Worm (Caenorhabditis elegans) whole organism, L4 larva: Measurements from ENCODE around the gene gln-2.

Experiments
- D1046.2 ChIP-seq: fragments of 200-800 bp; sonication (Bioruptor generic); IDR thresholded peaks from 2 replicates; pipeline ENCODE4 v1.3.6; 2022; ENCODE audit warnings: missing genetic modification characterization, missing compliant biosample characterization
- F10B5.3 ChIP-seq: sonication (generic microtip); optimal IDR thresholded peaks from 2 replicates; lab custom pipeline; 2016; ENCODE audit warnings: mild to moderate bottlenecking, missing genetic modification characterization, missing compliant biosample characterization
- F26F4.8 ChIP-seq: fragments of 200-800 bp; sonication (Bioruptor generic); conservative IDR thresholded peaks from 2 replicates; pipeline ENCODE4 v1.3.6; 2022; ENCODE audit warnings: missing genetic modification characterization, missing compliant biosample characterization
- F37D6.2 ChIP-seq: sonication (generic microtip); optimal IDR thresholded peaks from 2 replicates; lab custom pipeline; 2016; ENCODE audit warnings: mild to moderate bottlenecking, missing genetic modification characterization, missing compliant biosample characterization
- F44E2.7 ChIP-seq: fragments of 200-800 bp; sonication (Bioruptor generic); IDR thresholded peaks from 2 replicates; pipeline ENCODE4 v2.1.2; 2022; ENCODE audit warnings: missing genetic modification characterization, missing compliant biosample characterization
- F49E8.2 ChIP-seq: sonication (generic microtip); optimal IDR thresholded peaks from 2 replicates; lab custom pipeline; 2016; ENCODE audit warnings: missing compliant biosample characterization, mild to moderate bottlenecking, missing genetic modification characterization, borderline replicate concordance
- T20F7.1 ChIP-seq: fragments of 200-800 bp; sonication (Bioruptor generic); optimal IDR thresholded peaks from 2 replicates; lab custom pipeline; 2018; ENCODE audit warnings: mild to moderate bottlenecking, missing genetic modification characterization, missing compliant biosample characterization
- T26A8.4 ChIP-seq: fragments of 200-800 bp; sonication (Bioruptor generic); IDR thresholded peaks from 2 replicates; pipeline ENCODE4 v1.3.6; 2022; ENCODE audit warnings: missing genetic modification characterization, missing compliant biosample characterization
- aha-1 ChIP-seq: fragments of 150-350 bp; peaks from one replicate; lab custom pipeline; 2014; ENCODE audit warnings: missing biosample characterization, missing genetic modification characterization
- ceh-62 ChIP-seq: sonication (generic microtip); optimal IDR thresholded peaks from 2 replicates; lab custom pipeline; 2017; ENCODE audit warnings: missing biosample characterization, missing genetic modification characterization
- ceh-82 ChIP-seq: sonication (generic microtip); optimal IDR thresholded peaks from 2 replicates; lab custom pipeline; 2017; ENCODE audit warnings: missing biosample characterization, missing genetic modification characterization
- daf-12 ChIP-seq: fragments of 150-350 bp; optimal IDR thresholded peaks from 2 replicates; lab custom pipeline; 2014; ENCODE audit warnings: missing biosample characterization, missing genetic modification reagents, missing genetic modification characterization
- daf-16 ChIP-seq, 3 experiments: sonication (generic microtip); optimal IDR thresholded peaks; 2 replicates each; lab custom pipeline; 2016 to 2017; ENCODE audit warnings: missing genetic modification characterization in 3 of 3, missing genetic modification reagents in 3 of 3, mild to moderate bottlenecking in 2 of 3, missing compliant biosample characterization in 2 of 3, missing biosample characterization in 1 of 3, moderate library complexity in 1 of 3
- daf-8 ChIP-seq: fragments of 200-800 bp; sonication (Bioruptor generic); IDR thresholded peaks from 2 replicates; pipeline ENCODE4 v1.3.6; 2022; ENCODE audit warnings: missing genetic modification characterization, missing compliant biosample characterization
- dmd-6 ChIP-seq: fragments of 200-800 bp; sonication (Bioruptor generic); IDR thresholded peaks from 2 replicates; pipeline ENCODE4 v1.3.6; 2022; ENCODE audit warnings: missing genetic modification reagents, missing genetic modification characterization, missing compliant biosample characterization
- dmd-8 ChIP-seq: fragments of 200-800 bp; sonication (Bioruptor generic); IDR thresholded peaks from 2 replicates; pipeline ENCODE4 v1.3.6; 2022; ENCODE audit warnings: missing genetic modification characterization, missing compliant biosample characterization
- dmd-9 ChIP-seq: fragments of 200-800 bp; sonication (Bioruptor generic); IDR thresholded peaks from 2 replicates; pipeline ENCODE4 v1.3.6; 2022; ENCODE audit warnings: missing genetic modification reagents, missing genetic modification characterization, missing compliant biosample characterization
- duxl-1 ChIP-seq: sonication (generic microtip); optimal IDR thresholded peaks from 2 replicates; lab custom pipeline; 2016; ENCODE audit warnings: mild to moderate bottlenecking, missing genetic modification characterization, moderate library complexity, missing compliant biosample characterization; ENCODE audit not compliant: poor library complexity
- dve-1 ChIP-seq: sonication (generic microtip); optimal IDR thresholded peaks from 2 replicates; lab custom pipeline; 2017; ENCODE audit warnings: antibody characterized with exemption, mild to moderate bottlenecking, missing genetic modification characterization, missing compliant biosample characterization; ENCODE audit not compliant: insufficient read depth
- egl-43 ChIP-seq: fragments of 200-800 bp; sonication (Bioruptor generic); IDR thresholded peaks from 2 replicates; pipeline ENCODE4 v1.3.6; 2022; ENCODE audit warnings: missing genetic modification reagents, missing genetic modification characterization, missing compliant biosample characterization
- fos-1 ChIP-seq: fragments of 150-350 bp; optimal IDR thresholded peaks from 2 replicates; lab custom pipeline; 2014; ENCODE audit warnings: missing biosample characterization, missing genetic modification characterization
- hif-1 ChIP-seq, 2 experiments: sonication (generic microtip); optimal IDR thresholded peaks; 2 replicates each; lab custom pipeline; 2016 to 2017; ENCODE audit warnings: missing compliant biosample characterization in 2 of 2, missing genetic modification characterization in 2 of 2, missing genetic modification reagents in 2 of 2, missing genotype in 2 of 2, mild to moderate bottlenecking in 1 of 2
- hlh-11 ChIP-seq: fragments of 200-800 bp; sonication (Bioruptor generic); optimal IDR thresholded peaks from 2 replicates; lab custom pipeline; 2018; ENCODE audit warnings: mild to moderate bottlenecking, missing genetic modification characterization, missing compliant biosample characterization
- hlh-30 ChIP-seq: sonication (generic microtip); optimal IDR thresholded peaks from 2 replicates; lab custom pipeline; 2017; ENCODE audit warnings: antibody characterized with exemption, mild to moderate bottlenecking, missing genetic modification characterization, missing compliant biosample characterization; ENCODE audit not compliant: insufficient read depth
- lin-29 ChIP-seq: fragments of 200-800 bp; sonication (Bioruptor generic); IDR thresholded peaks from 2 replicates; pipeline ENCODE4 v1.3.6; 2022; ENCODE audit warnings: missing genetic modification reagents, missing genetic modification characterization, missing compliant biosample characterization
- lsy-2 ChIP-seq, 2 experiments: fragments of 150-350 bp in 1 of 2; sonication (generic microtip) in 1 of 2; optimal IDR thresholded peaks; 2 replicates each; lab custom pipeline; 2014 to 2017; ENCODE audit warnings: missing biosample characterization in 2 of 2, missing genetic modification characterization in 2 of 2
- madf-9 ChIP-seq: fragments of 200-800 bp; sonication (Bioruptor generic); conservative IDR thresholded peaks from 2 replicates; pipeline ENCODE4 v1.3.6; 2022; ENCODE audit warnings: missing genetic modification reagents, missing genetic modification characterization, missing compliant biosample characterization
- mep-1 ChIP-seq: fragments of 150-350 bp; sonication (generic microtip); optimal IDR thresholded peaks from 3 replicates; lab custom pipeline; 2014; ENCODE audit warnings: missing biosample characterization, missing genetic modification characterization
- mxl-2 ChIP-seq: fragments of 200-800 bp; sonication (Bioruptor generic); conservative IDR thresholded peaks from 2 replicates; pipeline ENCODE4 v1.3.6; 2022; ENCODE audit warnings: missing genetic modification reagents, missing genetic modification characterization, missing compliant biosample characterization
- mxl-3 ChIP-seq: fragments of 200-800 bp; sonication (Bioruptor generic); optimal IDR thresholded peaks from 2 replicates; lab custom pipeline; 2018; ENCODE audit warnings: mild to moderate bottlenecking, missing genetic modification characterization, missing compliant biosample characterization
- nhr-10 ChIP-seq: fragments of 150-350 bp; optimal IDR thresholded peaks from 2 replicates; lab custom pipeline; 2014; ENCODE audit warnings: missing biosample characterization, missing genetic modification characterization
- nhr-237 ChIP-seq: sonication (generic microtip); optimal IDR thresholded peaks from 2 replicates; lab custom pipeline; 2017; ENCODE audit warnings: missing biosample characterization, missing genetic modification characterization
- nhr-25 ChIP-seq: sonication (generic microtip); optimal IDR thresholded peaks from 2 replicates; lab custom pipeline; 2017; ENCODE audit warnings: missing genetic modification characterization, mild to moderate bottlenecking, missing compliant biosample characterization, antibody characterized with exemption, moderate library complexity, borderline replicate concordance; ENCODE audit not compliant: insufficient read depth
- nhr-28 ChIP-seq: fragments of 150-350 bp; optimal IDR thresholded peaks from 2 replicates; lab custom pipeline; 2014; ENCODE audit warnings: missing biosample characterization, missing genetic modification characterization
- nhr-6 ChIP-seq: fragments of 150-350 bp; optimal IDR thresholded peaks from 2 replicates; lab custom pipeline; 2014; ENCODE audit warnings: missing biosample characterization, missing genetic modification characterization
- nhr-77 ChIP-seq: fragments of 150-350 bp; optimal IDR thresholded peaks from 2 replicates; lab custom pipeline; 2014; ENCODE audit warnings: missing biosample characterization, missing genetic modification characterization
- pha-4 ChIP-seq, 2 experiments: fragments of 150-350 bp in 1 of 2; fragments of 200-800 bp in 1 of 2; sonication (Bioruptor generic) in 1 of 2; IDR thresholded peaks in 1 of 2; optimal IDR thresholded peaks in 1 of 2; 2 replicates each; pipeline versions ENCODE4 v1.3.6 to Lab custom; 2014 to 2022; ENCODE audit warnings: missing genetic modification characterization in 2 of 2, missing genetic modification reagents in 2 of 2, missing biosample characterization in 1 of 2, missing compliant biosample characterization in 1 of 2
- php-3 ChIP-seq: fragments of 200-800 bp; sonication (Bioruptor generic); IDR thresholded peaks from 2 replicates; pipeline ENCODE4 v1.3.6; 2022; ENCODE audit warnings: missing genetic modification reagents, missing genetic modification characterization, missing compliant biosample characterization
- pqm-1 ChIP-seq: sonication (generic microtip); optimal IDR thresholded peaks from 2 replicates; lab custom pipeline; 2017; ENCODE audit warnings: missing biosample characterization, missing genetic modification characterization
- sdz-12 ChIP-seq: fragments of 200-800 bp; sonication (Bioruptor generic); optimal IDR thresholded peaks from 2 replicates; lab custom pipeline; 2018; ENCODE audit warnings: mild to moderate bottlenecking, missing genetic modification characterization, missing compliant biosample characterization
- skn-1 ChIP-seq: fragments of 150-350 bp; optimal IDR thresholded peaks from 2 replicates; lab custom pipeline; 2014; ENCODE audit warnings: missing biosample characterization, missing genetic modification characterization
- snpc-1.2 ChIP-seq: fragments of 200-800 bp; sonication (Bioruptor generic); IDR thresholded peaks from 2 replicates; pipeline ENCODE4 v1.3.6; 2022; ENCODE audit warnings: missing genetic modification reagents, missing genetic modification characterization, missing compliant biosample characterization
- spr-1 ChIP-seq: sonication (generic microtip); optimal IDR thresholded peaks from 2 replicates; lab custom pipeline; 2016; ENCODE audit warnings: mild to moderate bottlenecking, missing genetic modification characterization, missing compliant biosample characterization
- unc-130 ChIP-seq: sonication (generic microtip); optimal IDR thresholded peaks from 2 replicates; lab custom pipeline; 2016; ENCODE audit warnings: missing genetic modification reagents, missing genetic modification characterization, missing compliant biosample characterization
- ztf-11 ChIP-seq: fragments of 150-350 bp; optimal IDR thresholded peaks from 2 replicates; lab custom pipeline; 2014; ENCODE audit warnings: missing biosample characterization, missing genetic modification characterization

Gene gln-2

ce11 chrIII:9922310-9922709 lies 22.3 kb downstream of the gln-2 start (continued):
- no peak for TF ChIP-seq nhr-10
- TF ChIP-seq pqm-1 (tag; lab: Kevin White, UChicago): peak; percentile 9
- peak; percentile 56 for TF ChIP-seq nhr-28 (tag; lab: Kevin White, UChicago)
- TF ChIP-seq nhr-6: no peak
- peak; percentile 38 for TF ChIP-seq dve-1 (tag; lab: Kevin White, UChicago)
- TF ChIP-seq mxl-2 (GFP tag; lab: Robert Waterston, UW): no peak
- TF ChIP-seq dmd-8: no peak
- no peak for TF ChIP-seq ceh-62 (tag; lab: Kevin White, UChicago)
- TF ChIP-seq D1046.2 (GFP tag; lab: Robert Waterston, UW): no peak
- no peak for TF ChIP-seq T26A8.4 (GFP tag; lab: Robert Waterston, UW)
- no peak for TF ChIP-seq egl-43 (GFP tag; lab: Robert Waterston, UW)
- TF ChIP-seq F26F4.8 (GFP tag; lab: Robert Waterston, UW): no peak
- no peak for TF ChIP-seq dmd-9 (GFP tag; lab: Robert Waterston, UW)
- TF ChIP-seq lsy-2 (tag; optimal IDR thresholded peaks at IDR 0.05; lab: Kevin White, UChicago): no peak
- no peak for TF ChIP-seq daf-16 (GFP tag; optimal IDR thresholded peaks at IDR 0.05; lab: Kevin White, UChicago)
- peak; percentile 86 for TF ChIP-seq daf-16 (tag; optimal IDR thresholded peaks at IDR 0.05; lab: Kevin White, UChicago)
- peak; percentile 11 for TF ChIP-seq hlh-11 (tag; lab: Kevin White, UChicago)
- TF ChIP-seq spr-1 (tag; lab: Kevin White, UChicago): no peak

ce11 chrIII:9920764-9921163 lies 23.9 kb downstream of the gln-2 start, which contains the start of gene F40F12.3:
Gene F40F12.3 (minus strand): TSS chrIII:9920864.
- TF ChIP-seq D1046.2 (GFP tag; lab: Robert Waterston, UW): no peak
- TF ChIP-seq php-3: no peak
- TF ChIP-seq daf-12: no peak
- no peak for TF ChIP-seq skn-1 (tag; lab: Kevin White, UChicago)
- no peak for TF ChIP-seq F49E8.2
- no peak for TF ChIP-seq hlh-11 (tag; lab: Kevin White, UChicago)
- TF ChIP-seq unc-130 (GFP tag; lab: Kevin White, UChicago): no peak
- TF ChIP-seq nhr-10: no peak
- no peak for TF ChIP-seq mxl-2 (GFP tag; lab: Robert Waterston, UW)
- no peak for TF ChIP-seq sdz-12 (GFP tag; lab: Kevin White, UChicago)
- TF ChIP-seq pha-4 (GFP tag; IDR thresholded peaks at IDR 0.05; lab: Robert Waterston, UW): no peak
- TF ChIP-seq pha-4 (tag; optimal IDR thresholded peaks at IDR 0.05; lab: Kevin White, UChicago): no peak

ce11 chrIII:9913722-9914121 lies 30.9 kb downstream of the gln-2 start, which contains the start of gene cbp-3:
Gene cbp-3 (plus strand): TSS chrIII:9913993.
- TF ChIP-seq lin-29 (GFP tag; lab: Robert Waterston, UW) (no peak), ceh-82 (tag; lab: Kevin White, UChicago) (no peak), nhr-25 (tag; lab: Kevin White, UChicago) (no peak), mxl-3 (GFP tag; lab: Kevin White, UChicago) (peak; percentile 25), duxl-1 (tag; lab: Kevin White, UChicago) (no peak), daf-16 (GFP tag; optimal IDR thresholded peaks at IDR 0.05; lab: Kevin White, UChicago) (no peak), daf-16 (tag; optimal IDR thresholded peaks at IDR 0.05; lab: Kevin White, UChicago) (peak; percentile 99), nhr-237 (no peak), hif-1 (tag; optimal IDR thresholded peaks at IDR 0.05; lab: Kevin White, UChicago) (no peak), nhr-77 (tag; lab: Kevin White, UChicago) (peak; percentile 40), fos-1 (tag; lab: Kevin White, UChicago) (no peak), madf-9 (GFP tag; lab: Robert Waterston, UW) (no peak), lsy-2 (tag; optimal IDR thresholded peaks at IDR 0.05; lab: Kevin White, UChicago) (peak in 1 of 2 experiments; percentile 3), snpc-1.2 (GFP tag; lab: Robert Waterston, UW) (no peak), dmd-8 (no peak), ztf-11 (tag; lab: Kevin White, UChicago) (no peak), daf-8 (GFP tag; lab: Robert Waterston, UW) (no peak), F10B5.3 (no peak), pqm-1 (tag; lab: Kevin White, UChicago) (peak; percentile 94), dve-1 (tag; lab: Kevin White, UChicago) (peak; percentile 75), T20F7.1 (GFP tag; lab: Kevin White, UChicago) (peak; percentile 14), F44E2.7 (no peak), mep-1 (tag; lab: Kevin White, UChicago) (no peak), aha-1 (tag; lab: Kevin White, UChicago) (peak; percentile 59), dmd-6 (GFP tag; lab: Robert Waterston, UW) (peak; percentile 76), F37D6.2 (tag; lab: Kevin White, UChicago) (no peak), hlh-30 (peak; percentile 67), nhr-28 (tag; lab: Kevin White, UChicago) (peak; percentile 61), hlh-11 (tag; lab: Kevin White, UChicago) (peak; percentile 49), php-3 (0 out of 2 replicates have a peak, but pooled peaks have one; percentile 12)
- TF ChIP-seq, all 104 proteins: peak for 13
